Fruit fly (Drosophila melanogaster): ENCODE data around the gene Grip.

- TF ChIP-seq ey (GFP tag; optimal IDR thresholded peaks at IDR 0.05), result peak; percentile 89
- TF ChIP-seq rgr (GFP tag; optimal IDR thresholded peaks at IDR 0.05), result peak; percentile 82
- no peak for TF ChIP-seq dl (GFP tag; optimal IDR thresholded peaks at IDR 0.05; ENCODE audit: insufficient read depth in 1 of 2, partially characterized antibody in 2 of 2)
- TF ChIP-seq h (GFP tag; optimal IDR thresholded peaks at IDR 0.05), result peak; percentile 92
- TF ChIP-seq dmrt93B (GFP tag; optimal IDR thresholded peaks at IDR 0.05), result peak; percentile 68
- TF ChIP-seq Mio (GFP tag; optimal IDR thresholded peaks at IDR 0.05), result no peak
- TF ChIP-seq usp (GFP tag; optimal IDR thresholded peaks at IDR 0.05), result no peak
- TF ChIP-seq HLH106 (tag; optimal IDR thresholded peaks at IDR 0.05), result peak; percentile 88
- TF ChIP-seq N (GFP tag; optimal IDR thresholded peaks at IDR 0.05), result no peak
- no peak for TF ChIP-seq Hr78 (GFP tag; optimal IDR thresholded peaks at IDR 0.05)
- peak; percentile 94 for TF ChIP-seq fru (GFP tag; optimal IDR thresholded peaks at IDR 0.05)
- TF ChIP-seq Dfd (GFP tag; optimal IDR thresholded peaks at IDR 0.05), result no peak
- TF ChIP-seq sv (GFP tag; optimal IDR thresholded peaks at IDR 0.05), result peak; percentile 87
Measured at dm6 chrX:6000747-6001426, 34.8 kb downstream of the Grip start, which contains the start of gene CG4766.

Measured in whole organism, wandering third instar larva.